Worm (Caenorhabditis elegans) whole organism, mixed stage, embryonic: ENCODE measurements around the gene xrn-1.

Experiments
- lsy-2 ChIP-seq: fragments of 150-350 bp; optimal IDR thresholded peaks from 2 replicates; lab custom pipeline; 2014; ENCODE audit warnings: missing biosample characterization, missing genetic modification characterization
- unc-39 ChIP-seq: fragments of 150-350 bp; optimal IDR thresholded peaks from 2 replicates; lab custom pipeline; 2014; ENCODE audit warnings: missing biosample characterization, missing genetic modification characterization

DNA sequence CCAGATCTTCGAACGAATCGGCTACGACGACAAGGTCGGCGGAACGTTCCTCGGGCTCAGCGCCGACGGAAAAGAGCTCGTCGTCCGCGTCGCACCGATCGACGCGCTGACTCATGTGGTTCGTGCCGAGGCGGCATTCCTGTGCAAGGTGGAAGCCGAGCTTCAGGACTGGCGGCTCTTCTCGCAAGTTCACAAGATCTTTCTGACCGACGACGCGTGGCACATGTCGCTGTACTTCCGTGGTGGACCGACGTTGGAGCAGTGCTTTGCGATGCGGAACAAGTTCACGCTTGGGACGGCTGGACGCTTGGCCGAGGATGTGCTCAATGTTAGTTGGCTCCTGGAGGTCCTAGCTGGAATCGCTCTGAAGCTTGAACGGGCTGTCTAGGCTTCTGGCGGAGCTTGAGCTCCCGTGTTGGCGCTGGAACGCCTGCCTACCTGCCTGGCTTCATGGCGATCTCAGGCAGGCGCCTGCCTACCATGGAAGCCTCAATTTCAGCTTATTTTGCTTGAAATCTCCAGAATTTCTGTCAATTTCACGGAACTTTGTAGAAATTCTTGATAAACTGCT lies 70.2 kb downstream of the xrn-1 start:
- TF ChIP-seq unc-39 (tag; lab: Kevin White, UChicago) (no peak), lsy-2 (tag; lab: Kevin White, UChicago) (no peak)
